Fruit fly (Drosophila melanogaster): Measurements from ENCODE around the gene Gr94a.

Gene Gr94a

dm6 chr3R:23095346-23095745 is 43.9 kb downstream of the Gr94a start, which contains the start of gene CG17109:
CG17109 (plus strand) TSS chr3R:23095690.
- TF ChIP-seq vri (GFP tag; optimal IDR thresholded peaks at IDR 0.05) (peak; percentile 73), Eip93F (GFP tag; optimal IDR thresholded peaks at IDR 0.05) (no peak)

- TF ChIP-seq lz (GFP tag; optimal IDR thresholded peaks at IDR 0.05) (no peak), Eip93F (GFP tag; optimal IDR thresholded peaks at IDR 0.05) (no peak), dac (GFP tag; optimal IDR thresholded peaks at IDR 0.05) (no peak), CG3919 (GFP tag; optimal IDR thresholded peaks at IDR 0.05) (no peak), OdsH (GFP tag; optimal IDR thresholded peaks at IDR 0.05) (no peak), Lpt (GFP tag; optimal IDR thresholded peaks at IDR 0.05) (no peak), pdm3 (GFP tag; optimal IDR thresholded peaks at IDR 0.05) (no peak), fkh (GFP tag; optimal IDR thresholded peaks at IDR 0.05) (no peak), Blimp-1 (GFP tag; optimal IDR thresholded peaks at IDR 0.05) (no peak), CG10631 (GFP tag; optimal IDR thresholded peaks at IDR 0.05) (no peak), Hr4 (GFP tag; optimal IDR thresholded peaks at IDR 0.05) (no peak)
Measured at dm6 chr3R:23097197-23097809, 45.8 kb downstream of the Gr94a start, which contains the start of gene CG6733. CG6733 (plus strand) TSS chr3R:23097728.

dm6 chr3R:23099233-23099632 is 47.7 kb downstream of the Gr94a start, which contains the start of gene CG6738:
CG6738 (plus strand) TSS chr3R:23099533.
- TF ChIP-seq Met (GFP tag; optimal IDR thresholded peaks at IDR 0.05): no peak
- TF ChIP-seq Eip78C (GFP tag): no peak
- TF ChIP-seq CG16779 (tag; optimal IDR thresholded peaks at IDR 0.05): no peak
- TF ChIP-seq OdsH (GFP tag; optimal IDR thresholded peaks at IDR 0.05): no peak
- no peak for TF ChIP-seq Gug (GFP tag; IDR thresholded peaks at IDR 0.05)
- no peak for TF ChIP-seq Eip93F (GFP tag; optimal IDR thresholded peaks at IDR 0.05)
- no peak for TF ChIP-seq CG6276 (GFP tag; optimal IDR thresholded peaks at IDR 0.05)
- no peak for TF ChIP-seq achi (GFP tag; optimal IDR thresholded peaks at IDR 0.05)
- TF ChIP-seq fd85E (GFP tag; optimal IDR thresholded peaks at IDR 0.05): no peak
- no peak for TF ChIP-seq CG3919 (GFP tag; optimal IDR thresholded peaks at IDR 0.05)
- TF ChIP-seq spab (GFP tag; optimal IDR thresholded peaks at IDR 0.05): no peak
- no peak for TF ChIP-seq dac (GFP tag; optimal IDR thresholded peaks at IDR 0.05)
- no peak for TF ChIP-seq Ets21C (GFP tag; optimal IDR thresholded peaks at IDR 0.05)

All from whole organism, prepupa.